Fruit fly (Drosophila melanogaster) whole organism, embryonic: ENCODE data around the gene Ubc6.

Experiments used
- Atf3 ChIP-seq: fragments of 200-800 bp; sonication (Bioruptor generic); optimal IDR thresholded peaks from 3 replicates; lab custom pipeline; 2016; ENCODE audit warnings: missing biosample characterization, missing genetic modification characterization
- Awh ChIP-seq: fragments of 200-800 bp; sonication (Bioruptor generic); IDR thresholded peaks from 2 replicates; pipeline ENCODE4, ENCODE4 v1.3.6; 2022; ENCODE audit warnings: missing biosample characterization, missing genetic modification characterization
- CG10565 ChIP-seq: fragments of 200-800 bp; sonication (Bioruptor generic); optimal IDR thresholded peaks from 3 replicates; lab custom pipeline; 2016; ENCODE audit warnings: missing biosample characterization, mild to moderate bottlenecking, missing genetic modification characterization
- CG10654 ChIP-seq: fragments of 200-800 bp; sonication (Bioruptor generic); optimal IDR thresholded peaks from 2 replicates; lab custom pipeline; 2016; ENCODE audit warnings: missing biosample characterization, missing genetic modification characterization
- CG11504 ChIP-seq: fragments of 200-800 bp; sonication (Bioruptor generic); optimal IDR thresholded peaks from 3 replicates; lab custom pipeline; 2019; ENCODE audit warnings: missing biosample characterization, mild to moderate bottlenecking, missing genetic modification characterization, moderate library complexity
- CG1233 ChIP-seq: fragments of 200-800 bp; sonication (Bioruptor generic); optimal IDR thresholded peaks from 4 replicates; lab custom pipeline; 2018; ENCODE audit warnings: missing biosample characterization, mild to moderate bottlenecking, missing genetic modification characterization
- CG12659 ChIP-seq: fragments of 200-800 bp; sonication (Bioruptor generic); optimal IDR thresholded peaks from 3 replicates; lab custom pipeline; 2017; ENCODE audit warnings: mild to moderate bottlenecking, missing biosample characterization, missing genetic modification reagents, missing genetic modification characterization
- CG15011 ChIP-seq: fragments of 200-800 bp; sonication (Bioruptor generic); optimal IDR thresholded peaks from 3 replicates; lab custom pipeline; 2018; ENCODE audit warnings: missing biosample characterization, mild to moderate bottlenecking, missing genetic modification characterization
- CG15479 ChIP-seq: fragments of 200-800 bp; sonication (Bioruptor generic); optimal IDR thresholded peaks from 3 replicates; lab custom pipeline; 2019; ENCODE audit warnings: missing biosample characterization, mild to moderate bottlenecking, missing genetic modification characterization, moderate library complexity
- CG18011 ChIP-seq: fragments of 200-800 bp; sonication (Bioruptor generic); optimal IDR thresholded peaks from 2 replicates; lab custom pipeline; 2017; ENCODE audit warnings: missing biosample characterization, missing genetic modification characterization, mild to moderate bottlenecking, moderate library complexity, missing genotype
- CG18262 ChIP-seq: fragments of 200-800 bp; optimal IDR thresholded peaks from 3 replicates; lab custom pipeline; 2019; ENCODE audit warnings: missing biosample characterization, mild to moderate bottlenecking, missing genetic modification characterization, moderate library complexity
- CG31365 ChIP-seq: fragments of 200-800 bp; sonication (Bioruptor generic); optimal IDR thresholded peaks from 2 replicates; lab custom pipeline; 2018; ENCODE audit warnings: missing biosample characterization, mild to moderate bottlenecking, missing genetic modification characterization
- CG31441 ChIP-seq: fragments of 200-800 bp; sonication (Bioruptor generic); IDR thresholded peaks from 2 replicates; pipeline ENCODE4 v1.3.6; 2022; ENCODE audit warnings: missing biosample characterization, missing genetic modification characterization
- CG4360 ChIP-seq: fragments of 200-800 bp; sonication (Bioruptor generic); IDR thresholded peaks from 2 replicates; pipeline ENCODE4 v1.3.6; 2022; ENCODE audit warnings: missing biosample characterization, missing genetic modification characterization
- CG6254 ChIP-seq: fragments of 200-800 bp; sonication (Bioruptor generic); optimal IDR thresholded peaks from 3 replicates; lab custom pipeline; 2017; ENCODE audit warnings: mild to moderate bottlenecking, missing biosample characterization, missing genetic modification reagents, missing genetic modification characterization
- CG7987 ChIP-seq: fragments of 200-800 bp; sonication (Bioruptor generic); optimal IDR thresholded peaks from 2 replicates; lab custom pipeline; 2018; ENCODE audit warnings: missing biosample characterization, mild to moderate bottlenecking, missing genetic modification characterization, moderate library complexity
- CG8290 ChIP-seq, 3 experiments: fragments of 200-800 bp; sonication (Bioruptor generic); optimal IDR thresholded peaks; 2 replicates each; lab custom pipeline; 2016 to 2019; ENCODE audit warnings: missing biosample characterization in 3 of 3, missing genetic modification characterization in 3 of 3, mild to moderate bottlenecking in 2 of 3, moderate library complexity in 1 of 3
- CG8765 ChIP-seq: fragments of 200-800 bp; sonication (Bioruptor generic); IDR thresholded peaks from 2 replicates; pipeline ENCODE4 v1.3.6; 2022; ENCODE audit warnings: missing biosample characterization, missing genetic modification characterization
- CkIIα-i1 ChIP-seq: fragments of 200-800 bp; sonication (Bioruptor generic); IDR thresholded peaks from 2 replicates; pipeline ENCODE4 v1.3.6; 2022; ENCODE audit warnings: missing biosample characterization, missing genetic modification characterization
- Hr3 ChIP-seq: fragments of 200-800 bp; sonication (Bioruptor generic); optimal IDR thresholded peaks from 3 replicates; lab custom pipeline; 2016; ENCODE audit warnings: missing biosample characterization, missing genetic modification characterization
- Hr78 ChIP-seq, 2 experiments: fragments of 200-800 bp in 1 of 2; fragments of >200 bp in 1 of 2; sonication (Bioruptor generic) in 1 of 2; optimal IDR thresholded peaks; 2 replicates each; lab custom pipeline; 2017 to 2019; ENCODE audit warnings: missing biosample characterization in 2 of 2, missing genetic modification characterization in 2 of 2, mild to moderate bottlenecking in 1 of 2, moderate library complexity in 1 of 2
- Lim3 ChIP-seq: fragments of 200-800 bp; sonication (Bioruptor generic); IDR thresholded peaks from 2 replicates; pipeline ENCODE4 v1.3.6; 2022; ENCODE audit warnings: missing biosample characterization, missing genetic modification characterization
- Myb ChIP-seq: fragments of 200-800 bp; sonication (Bioruptor generic); optimal IDR thresholded peaks from 2 replicates; lab custom pipeline; 2016; ENCODE audit warnings: missing biosample characterization, missing genetic modification characterization
- Optix ChIP-seq: fragments of 200-800 bp; sonication (Bioruptor generic); IDR thresholded peaks from 3 replicates; pipeline ENCODE4 v1.3.6; 2022; ENCODE audit warnings: missing biosample characterization, missing genetic modification characterization
- Pdp1 ChIP-seq, 2 experiments: fragments of 200-800 bp; sonication (Bioruptor generic); optimal IDR thresholded peaks; 3 replicates each; lab custom pipeline; 2016; ENCODE audit warnings: missing biosample characterization in 2 of 2, missing genetic modification characterization in 2 of 2, mild to moderate bottlenecking in 1 of 2, moderate library complexity in 1 of 2
- Side ChIP-seq: fragments of 200-800 bp; sonication (Bioruptor generic); optimal IDR thresholded peaks from 2 replicates; lab custom pipeline; 2016; ENCODE audit warnings: missing biosample characterization, missing genetic modification characterization
- Six4 ChIP-seq: fragments of 200-800 bp; sonication (Bioruptor generic); optimal IDR thresholded peaks from 2 replicates; lab custom pipeline; 2016; ENCODE audit warnings: missing biosample characterization, missing genetic modification characterization
- Sox100B ChIP-seq: fragments of 200-800 bp; sonication (Bioruptor generic); optimal IDR thresholded peaks from 3 replicates; lab custom pipeline; 2018; ENCODE audit warnings: missing biosample characterization, mild to moderate bottlenecking, missing genetic modification characterization
- Sox102F ChIP-seq: fragments of 200-800 bp; sonication (Bioruptor generic); optimal IDR thresholded peaks from 2 replicates; lab custom pipeline; 2018; ENCODE audit warnings: missing biosample characterization, mild to moderate bottlenecking, missing genetic modification characterization, moderate library complexity
- Spps ChIP-seq: fragments of 200-800 bp; sonication (Bioruptor generic); optimal IDR thresholded peaks from 2 replicates; lab custom pipeline; 2018; ENCODE audit warnings: missing biosample characterization, mild to moderate bottlenecking, missing genetic modification characterization
- YL-1 ChIP-seq: fragments of 200-800 bp; sonication (Bioruptor generic); optimal IDR thresholded peaks from 3 replicates; lab custom pipeline; 2017; ENCODE audit warnings: missing biosample characterization, mild to moderate bottlenecking, missing genetic modification characterization
- ac ChIP-seq: fragments of 200-800 bp; sonication (Bioruptor generic); optimal IDR thresholded peaks from 3 replicates; lab custom pipeline; 2017; ENCODE audit warnings: missing biosample characterization, mild to moderate bottlenecking, missing genetic modification characterization
- az2 ChIP-seq: fragments of 200-800 bp; sonication (Bioruptor generic); optimal IDR thresholded peaks from 3 replicates; lab custom pipeline; 2016; ENCODE audit warnings: missing biosample characterization, missing genetic modification characterization
- bsh ChIP-seq, 2 experiments: fragments of 200-800 bp; sonication (Bioruptor generic); optimal IDR thresholded peaks; 2 replicates each; lab custom pipeline; 2017 to 2018; ENCODE audit warnings: mild to moderate bottlenecking in 2 of 2, missing biosample characterization in 2 of 2, missing genetic modification characterization in 2 of 2, moderate library complexity in 1 of 2
- corto ChIP-seq: fragments of 200-800 bp; sonication (Bioruptor generic); optimal IDR thresholded peaks from 2 replicates; lab custom pipeline; 2016; ENCODE audit warnings: missing biosample characterization, mild to moderate bottlenecking, missing genetic modification characterization, moderate library complexity
- crc ChIP-seq: fragments of 200-800 bp; sonication (Bioruptor generic); optimal IDR thresholded peaks from 2 replicates; lab custom pipeline; 2016; ENCODE audit warnings: missing biosample characterization, missing genetic modification characterization
- croc ChIP-seq: fragments of 200-800 bp; sonication (Bioruptor generic); conservative IDR thresholded peaks from 3 replicates; pipeline ENCODE4 v1.3.6; 2022; ENCODE audit warnings: missing biosample characterization, missing genetic modification characterization
- crol ChIP-seq: fragments of 200-800 bp; sonication (Bioruptor generic); IDR thresholded peaks from 2 replicates; pipeline ENCODE4 v1.3.6; 2022; ENCODE audit warnings: missing biosample characterization, missing genetic modification characterization
- danr ChIP-seq: fragments of 200-800 bp; sonication (Bioruptor generic); IDR thresholded peaks from 2 replicates; pipeline ENCODE4 v1.3.6; 2022; ENCODE audit warnings: missing biosample characterization, missing genetic modification characterization
- ems ChIP-seq: fragments of 200-800 bp; sonication (Bioruptor generic); optimal IDR thresholded peaks from 3 replicates; lab custom pipeline; 2016; ENCODE audit warnings: missing biosample characterization, missing genetic modification characterization
- esg ChIP-seq: fragments of 200-800 bp; sonication (Bioruptor generic); conservative IDR thresholded peaks from 2 replicates; pipeline ENCODE4 v1.3.6; 2022; ENCODE audit warnings: missing biosample characterization, missing genetic modification characterization
- gcm ChIP-seq: fragments of 200-800 bp; sonication (Bioruptor generic); optimal IDR thresholded peaks from 2 replicates; lab custom pipeline; 2019; ENCODE audit warnings: missing biosample characterization, mild to moderate bottlenecking, missing genetic modification characterization, moderate library complexity
- h ChIP-seq: fragments of >200 bp; optimal IDR thresholded peaks from 2 replicates; lab custom pipeline; 2017
- lbe ChIP-seq: fragments of 200-800 bp; sonication (Bioruptor generic); optimal IDR thresholded peaks from 2 replicates; lab custom pipeline; 2016; ENCODE audit warnings: missing biosample characterization, mild to moderate bottlenecking, missing genetic modification characterization
- mam ChIP-seq: fragments of 200-800 bp; sonication (Bioruptor generic); optimal IDR thresholded peaks from 3 replicates; lab custom pipeline; 2016; ENCODE audit warnings: missing biosample characterization, missing genetic modification characterization
- pan ChIP-seq, 4 experiments: fragments of >200 bp in 3 of 4; fragments of 200-800 bp in 1 of 4; sonication (Bioruptor generic) in 1 of 4; optimal IDR thresholded peaks in 3 of 4; IDR thresholded peaks in 1 of 4; 2 replicates each; pipeline versions ENCODE4 v1.3.6 to Lab custom; 2017 to 2022; ENCODE audit warnings: missing biosample characterization in 2 of 4, missing genetic modification characterization in 2 of 4, mixed read lengths in 1 of 4
- pros ChIP-seq: fragments of 200-800 bp; sonication (Bioruptor generic); optimal IDR thresholded peaks from 3 replicates; lab custom pipeline; 2019; ENCODE audit warnings: missing biosample characterization, mild to moderate bottlenecking, missing genetic modification characterization, moderate library complexity
- sr ChIP-seq: fragments of 200-800 bp; sonication (Bioruptor generic); IDR thresholded peaks from 3 replicates; pipeline ENCODE4 v1.3.6; 2022; ENCODE audit warnings: missing biosample characterization, missing genetic modification characterization
- stc ChIP-seq: fragments of 200-800 bp; sonication (Bioruptor generic); IDR thresholded peaks from 2 replicates; pipeline ENCODE4 v1.3.6; 2022; ENCODE audit warnings: missing biosample characterization, missing genetic modification characterization
- yki ChIP-seq: fragments of >200 bp; optimal IDR thresholded peaks from 3 replicates; lab custom pipeline; 2018

Ubc6 gene

dm6 chr3R:4910365-4910810 lies 42.1 kb downstream of the Ubc6 start, which contains the start of gene Cdep (continued):
- no peak for TF ChIP-seq CG15011 (GFP tag; lab: Kevin White, UChicago)
- no peak for TF ChIP-seq croc (GFP tag; lab: Robert Waterston, UW)
- peak; percentile 66 for TF ChIP-seq CG12659 (GFP tag; lab: Kevin White, UChicago)
- TF ChIP-seq ac = no peak
- peak; percentile 65 for TF ChIP-seq YL-1 (GFP tag; lab: Kevin White, UChicago)
- TF ChIP-seq CG31441 = peak; percentile 49
- TF ChIP-seq lbe = peak; percentile 9
- no peak for TF ChIP-seq pros (GFP tag; lab: Kevin White, UChicago)
- no peak for TF ChIP-seq Lim3 (GFP tag; lab: Robert Waterston, UW)
- peak; percentile 51 for TF ChIP-seq Side
- no peak for TF ChIP-seq CG31365
- peak; percentile 65 for TF ChIP-seq CG6254 (GFP tag; lab: Kevin White, UChicago)
- no peak for TF ChIP-seq Sox100B (GFP tag; lab: Kevin White, UChicago)
- TF ChIP-seq CG15479 (GFP tag; lab: Kevin White, UChicago) = no peak
- TF ChIP-seq CG10654 (GFP tag; lab: Kevin White, UChicago) = peak; percentile 13
- TF ChIP-seq CG18262 (tag; lab: Kevin White, UChicago) = peak; percentile 56
- TF ChIP-seq az2 (GFP tag; lab: Kevin White, UChicago) = peak; percentile 5
- peak; percentile 56 for TF ChIP-seq Myb (GFP tag; lab: Kevin White, UChicago)
- peak; percentile 81 for TF ChIP-seq CG11504 (tag; lab: Kevin White, UChicago)
- peak; percentile 54; the same call in 1 of the 3 replicates for TF ChIP-seq sr (GFP tag; lab: Robert Waterston, UW)
- peak; percentile 7 for TF ChIP-seq Sox102F (GFP tag; lab: Kevin White, UChicago)
- no peak for TF ChIP-seq ems
- peak; percentile 43 for TF ChIP-seq gcm
- TF ChIP-seq Pdp1 (GFP tag; optimal IDR thresholded peaks at IDR 0.05; lab: Kevin White, UChicago) = peak; percentile 16 to 25
- TF ChIP-seq Awh = no peak
- TF ChIP-seq CG18011 (GFP tag; lab: Kevin White, UChicago) = no peak
- TF ChIP-seq Hr3 (GFP tag; lab: Kevin White, UChicago) = peak; percentile 7
- peak in 1 of 2 experiments; percentile 34 for TF ChIP-seq bsh (GFP tag; optimal IDR thresholded peaks at IDR 0.05; lab: Kevin White, UChicago)
- TF ChIP-seq mam (GFP tag; lab: Kevin White, UChicago) = peak; percentile 3
- TF ChIP-seq CG7987 (GFP tag; lab: Kevin White, UChicago) = peak; percentile 65
- TF ChIP-seq pan (optimal IDR thresholded peaks at IDR 0.05; lab: Kevin White, UChicago) = no peak
- peak in 1 of 2 experiments; percentile 61 for TF ChIP-seq pan (GFP tag; optimal IDR thresholded peaks at IDR 0.05 in 1 of 2, IDR thresholded peaks at IDR 0.05 in 1 of 2)
- TF ChIP-seq CkIIα-i1 (GFP tag; lab: Robert Waterston, UW) = no peak
- no peak for TF ChIP-seq Six4 (GFP tag; lab: Kevin White, UChicago)
- no peak for TF ChIP-seq corto (GFP tag; lab: Kevin White, UChicago)
- no peak for TF ChIP-seq esg (GFP tag; lab: Robert Waterston, UW)
- TF ChIP-seq CG4360 = peak; percentile 31; the same call in 1 of the 2 replicates
- TF ChIP-seq danr (GFP tag; lab: Robert Waterston, UW) = no peak
- peak; percentile 14 for TF ChIP-seq CG1233 (GFP tag; lab: Kevin White, UChicago)
- no peak for TF ChIP-seq CG8765 (GFP tag; lab: Robert Waterston, UW)
- no peak for TF ChIP-seq Hr78 (GFP tag; optimal IDR thresholded peaks at IDR 0.05; lab: Kevin White, UChicago)
- TF ChIP-seq CG10565 (GFP tag; lab: Kevin White, UChicago) = no peak
- TF ChIP-seq crol (GFP tag; lab: Robert Waterston, UW) = no peak
- no peak for TF ChIP-seq stc (GFP tag; lab: Robert Waterston, UW)
- peak; percentile 27 for TF ChIP-seq CG8290 (GFP tag; optimal IDR thresholded peaks at IDR 0.05; lab: Kevin White, UChicago)
- TF ChIP-seq CG8290 (tag; optimal IDR thresholded peaks at IDR 0.05; lab: Kevin White, UChicago) = peak in 1 of 2 experiments; percentile 74
- TF ChIP-seq crc (GFP tag; lab: Kevin White, UChicago) = no peak
- TF ChIP-seq Spps = peak; percentile 27
- TF ChIP-seq yki = no peak
- no peak for TF ChIP-seq h (lab: Kevin White, UChicago)
- no peak for TF ChIP-seq Atf3 (GFP tag; lab: Kevin White, UChicago)
- no peak for TF ChIP-seq Optix (GFP tag; lab: Robert Waterston, UW)
